Worm (Caenorhabditis elegans) whole organism, L4 larva: ENCODE results near the gene srx-77.

Experiments used
- D1046.2 ChIP-seq: fragments of 200-800 bp; sonication (Bioruptor generic); IDR thresholded peaks from 2 replicates; pipeline ENCODE4 v1.3.6; 2022; ENCODE audit warnings: missing genetic modification characterization, missing compliant biosample characterization
- F10B5.3 ChIP-seq: sonication (generic microtip); optimal IDR thresholded peaks from 2 replicates; lab custom pipeline; 2016; ENCODE audit warnings: mild to moderate bottlenecking, missing genetic modification characterization, missing compliant biosample characterization
- F49E8.2 ChIP-seq: sonication (generic microtip); optimal IDR thresholded peaks from 2 replicates; lab custom pipeline; 2016; ENCODE audit warnings: missing compliant biosample characterization, mild to moderate bottlenecking, missing genetic modification characterization, borderline replicate concordance
- ZK546.5 ChIP-seq, 2 experiments: sonication (generic microtip); optimal IDR thresholded peaks; 2 replicates each; lab custom pipeline; 2017; ENCODE audit warnings: missing biosample characterization in 2 of 2, missing genetic modification characterization in 2 of 2
- aha-1 ChIP-seq: fragments of 150-350 bp; peaks from one replicate; lab custom pipeline; 2014; ENCODE audit warnings: missing biosample characterization, missing genetic modification characterization
- aly-2 ChIP-seq: sonication (generic microtip); optimal IDR thresholded peaks from 2 replicates; lab custom pipeline; 2018; ENCODE audit warnings: missing biosample characterization, missing genetic modification characterization
- attf-4 ChIP-seq: sonication (generic microtip); optimal IDR thresholded peaks from 3 replicates; lab custom pipeline; 2017; ENCODE audit warnings: missing biosample characterization, missing genetic modification characterization
- ceh-62 ChIP-seq: sonication (generic microtip); optimal IDR thresholded peaks from 2 replicates; lab custom pipeline; 2017; ENCODE audit warnings: missing biosample characterization, missing genetic modification characterization
- ceh-82 ChIP-seq: sonication (generic microtip); optimal IDR thresholded peaks from 2 replicates; lab custom pipeline; 2017; ENCODE audit warnings: missing biosample characterization, missing genetic modification characterization
- cey-2 ChIP-seq: sonication (generic microtip); optimal IDR thresholded peaks from 3 replicates; lab custom pipeline; 2017; ENCODE audit warnings: missing genetic modification characterization, mild to moderate bottlenecking, missing compliant biosample characterization, antibody characterized with exemption, borderline replicate concordance; ENCODE audit not compliant: insufficient read depth
- daf-8 ChIP-seq: fragments of 200-800 bp; sonication (Bioruptor generic); IDR thresholded peaks from 2 replicates; pipeline ENCODE4 v1.3.6; 2022; ENCODE audit warnings: missing genetic modification characterization, missing compliant biosample characterization
- dmd-6 ChIP-seq: fragments of 200-800 bp; sonication (Bioruptor generic); IDR thresholded peaks from 2 replicates; pipeline ENCODE4 v1.3.6; 2022; ENCODE audit warnings: missing genetic modification reagents, missing genetic modification characterization, missing compliant biosample characterization
- fos-1 ChIP-seq: fragments of 150-350 bp; optimal IDR thresholded peaks from 2 replicates; lab custom pipeline; 2014; ENCODE audit warnings: missing biosample characterization, missing genetic modification characterization
- gei-8 ChIP-seq: fragments of 200-800 bp; sonication (Bioruptor generic); optimal IDR thresholded peaks from 2 replicates; lab custom pipeline; 2018; ENCODE audit warnings: mild to moderate bottlenecking, missing genetic modification characterization, missing compliant biosample characterization
- hlh-30 ChIP-seq: sonication (generic microtip); optimal IDR thresholded peaks from 2 replicates; lab custom pipeline; 2017; ENCODE audit warnings: antibody characterized with exemption, mild to moderate bottlenecking, missing genetic modification characterization, missing compliant biosample characterization; ENCODE audit not compliant: insufficient read depth
- hmg-1.1 ChIP-seq: fragments of 200-800 bp; sonication (Bioruptor generic); IDR thresholded peaks from 2 replicates; pipeline ENCODE4 v1.3.6; 2022; ENCODE audit warnings: missing genetic modification reagents, missing genetic modification characterization, missing compliant biosample characterization
- jun-1 ChIP-seq: fragments of 150-350 bp; optimal IDR thresholded peaks from 2 replicates; lab custom pipeline; 2014; ENCODE audit warnings: missing biosample characterization, missing genetic modification reagents, missing genetic modification characterization
- lin-13 ChIP-seq: fragments of 150-350 bp; optimal IDR thresholded peaks from 2 replicates; lab custom pipeline; 2014; ENCODE audit warnings: missing biosample characterization, missing genetic modification reagents, missing genetic modification characterization
- lir-3 ChIP-seq: sonication (generic microtip); optimal IDR thresholded peaks from 2 replicates; lab custom pipeline; 2016; ENCODE audit warnings: mild to moderate bottlenecking, missing genetic modification characterization, missing compliant biosample characterization
- madf-9 ChIP-seq: fragments of 200-800 bp; sonication (Bioruptor generic); conservative IDR thresholded peaks from 2 replicates; pipeline ENCODE4 v1.3.6; 2022; ENCODE audit warnings: missing genetic modification reagents, missing genetic modification characterization, missing compliant biosample characterization
- nhr-111 ChIP-seq: fragments of 200-800 bp; sonication (Bioruptor generic); optimal IDR thresholded peaks from 2 replicates; lab custom pipeline; 2018; ENCODE audit warnings: mild to moderate bottlenecking, missing genetic modification characterization, missing compliant biosample characterization
- nhr-25 ChIP-seq: sonication (generic microtip); optimal IDR thresholded peaks from 2 replicates; lab custom pipeline; 2017; ENCODE audit warnings: missing genetic modification characterization, mild to moderate bottlenecking, missing compliant biosample characterization, antibody characterized with exemption, moderate library complexity, borderline replicate concordance; ENCODE audit not compliant: insufficient read depth
- nhr-76 ChIP-seq: fragments of 150-350 bp; optimal IDR thresholded peaks from 2 replicates; lab custom pipeline; 2014; ENCODE audit warnings: missing biosample characterization, missing genetic modification characterization
- pha-4 ChIP-seq, 2 experiments: fragments of 150-350 bp in 1 of 2; fragments of 200-800 bp in 1 of 2; sonication (Bioruptor generic) in 1 of 2; IDR thresholded peaks in 1 of 2; optimal IDR thresholded peaks in 1 of 2; 2 replicates each; pipeline versions ENCODE4 v1.3.6 to Lab custom; 2014 to 2022; ENCODE audit warnings: missing genetic modification characterization in 2 of 2, missing genetic modification reagents in 2 of 2, missing biosample characterization in 1 of 2, missing compliant biosample characterization in 1 of 2
- php-3 ChIP-seq: fragments of 200-800 bp; sonication (Bioruptor generic); IDR thresholded peaks from 2 replicates; pipeline ENCODE4 v1.3.6; 2022; ENCODE audit warnings: missing genetic modification reagents, missing genetic modification characterization, missing compliant biosample characterization
- saeg-2 ChIP-seq: fragments of 200-800 bp; sonication (Bioruptor generic); IDR thresholded peaks from 2 replicates; pipeline ENCODE4 v1.3.6; 2022; ENCODE audit warnings: missing genetic modification reagents, missing genetic modification characterization, missing compliant biosample characterization
- skn-1 ChIP-seq: fragments of 150-350 bp; optimal IDR thresholded peaks from 2 replicates; lab custom pipeline; 2014; ENCODE audit warnings: missing biosample characterization, missing genetic modification characterization
- snpc-1.2 ChIP-seq: fragments of 200-800 bp; sonication (Bioruptor generic); IDR thresholded peaks from 2 replicates; pipeline ENCODE4 v1.3.6; 2022; ENCODE audit warnings: missing genetic modification reagents, missing genetic modification characterization, missing compliant biosample characterization
- snpc-4 ChIP-seq: fragments of 150-350 bp; optimal IDR thresholded peaks from 2 replicates; lab custom pipeline; 2014; ENCODE audit warnings: missing biosample characterization, missing genetic modification characterization
- tag-97 ChIP-seq: fragments of 200-800 bp; sonication (Bioruptor generic); IDR thresholded peaks from 2 replicates; pipeline ENCODE4 v1.3.6; 2022; ENCODE audit warnings: missing genetic modification characterization, missing compliant biosample characterization
- tra-1 ChIP-seq: fragments of 200-800 bp; sonication (Bioruptor generic); IDR thresholded peaks from 2 replicates; pipeline ENCODE4 v1.3.6; 2022; ENCODE audit warnings: missing genetic modification reagents, missing genetic modification characterization, missing compliant biosample characterization
- unc-62 ChIP-seq, 3 experiments: fragments of 150-350 bp in 1 of 3; sonication (generic microtip); optimal IDR thresholded peaks in 2 of 3; peaks in 1 of 3; 1 replicate in 1 of 3; 2 replicates in 2 of 3; lab custom pipeline; 2014 to 2017; ENCODE audit warnings: missing biosample characterization in 3 of 3, missing genetic modification characterization in 3 of 3, missing genetic modification reagents in 3 of 3, missing genotype in 1 of 3
- vab-7 ChIP-seq: fragments of 200-800 bp; sonication (Bioruptor generic); IDR thresholded peaks from 2 replicates; pipeline ENCODE4 v1.3.6; 2022; ENCODE audit warnings: missing genetic modification reagents, missing genetic modification characterization, missing compliant biosample characterization
- zip-2 ChIP-seq: fragments of 150-350 bp; optimal IDR thresholded peaks from 2 replicates; lab custom pipeline; 2014; ENCODE audit warnings: missing biosample characterization, missing genetic modification characterization
- ztf-11 ChIP-seq: fragments of 150-350 bp; optimal IDR thresholded peaks from 2 replicates; lab custom pipeline; 2014; ENCODE audit warnings: missing biosample characterization, missing genetic modification characterization

The srx-77 gene

ce11 chrV:4668636-4669035 is at the start of gene srx-77:
Gene srx-77, minus strand, starts transcription at chrV:4668736.
- TF ChIP-seq aha-1 (no peak), pha-4 (GFP tag; IDR thresholded peaks at IDR 0.05; lab: Robert Waterston, UW) (no peak), pha-4 (tag; optimal IDR thresholded peaks at IDR 0.05; lab: Kevin White, UChicago) (no peak)

- no peak for TF ChIP-seq ZK546.5 (tag; optimal IDR thresholded peaks at IDR 0.05; lab: Kevin White, UChicago)
- no peak for TF ChIP-seq nhr-76
- no peak for TF ChIP-seq saeg-2 (GFP tag; lab: Robert Waterston, UW)
- no peak for TF ChIP-seq php-3 (GFP tag; lab: Robert Waterston, UW)
- no peak for TF ChIP-seq cey-2 (tag; lab: Kevin White, UChicago)
- TF ChIP-seq F49E8.2 = no peak
- TF ChIP-seq ceh-62 (tag; lab: Kevin White, UChicago) = no peak
- no peak for TF ChIP-seq D1046.2 (GFP tag; lab: Robert Waterston, UW)
- no peak for TF ChIP-seq unc-62 (GFP tag; optimal IDR thresholded peaks at IDR 0.05 in 1 of 2; lab: Kevin White, UChicago)
- no peak for TF ChIP-seq unc-62 (tag; optimal IDR thresholded peaks at IDR 0.05; lab: Kevin White, UChicago)
- no peak for TF ChIP-seq ztf-11 (tag; lab: Kevin White, UChicago)
- no peak for TF ChIP-seq nhr-25
- TF ChIP-seq zip-2 = no peak
- TF ChIP-seq daf-8 (GFP tag; lab: Robert Waterston, UW) = no peak
- no peak for TF ChIP-seq dmd-6 (GFP tag; lab: Robert Waterston, UW)
- TF ChIP-seq vab-7 = no peak
- TF ChIP-seq snpc-4 = no peak
- no peak for TF ChIP-seq hmg-1.1 (GFP tag; lab: Robert Waterston, UW)
- no peak for TF ChIP-seq ceh-82 (tag; lab: Kevin White, UChicago)
Measured at ce11 chrV:4710464-4710863, 41.9 kb upstream of the srx-77 start, which contains the start of gene oac-24. Gene oac-24, plus strand, starts transcription at chrV:4710764.

- TF ChIP-seq hlh-30 (tag; lab: Kevin White, UChicago) = no peak
- no peak for TF ChIP-seq skn-1 (tag; lab: Kevin White, UChicago)
- no peak for TF ChIP-seq F49E8.2
- TF ChIP-seq ztf-11 (tag; lab: Kevin White, UChicago) = no peak
- no peak for TF ChIP-seq unc-62 (GFP tag; optimal IDR thresholded peaks at IDR 0.05 in 1 of 2; lab: Kevin White, UChicago)
- TF ChIP-seq unc-62 (tag; optimal IDR thresholded peaks at IDR 0.05; lab: Kevin White, UChicago) = no peak
- no peak for TF ChIP-seq gei-8 (GFP tag; lab: Kevin White, UChicago)
- no peak for TF ChIP-seq madf-9 (GFP tag; lab: Robert Waterston, UW)
Measured at ce11 chrV:4707646-4708045, 39.1 kb upstream of the srx-77 start.

ce11 chrV:4700189-4700588 is 31.7 kb upstream of the srx-77 start, which contains the start of gene ZC266.1:
Gene ZC266.1, minus strand, starts transcription at chrV:4700289.
- TF ChIP-seq aly-2 (tag; lab: Kevin White, UChicago) = no peak
- TF ChIP-seq nhr-111 (GFP tag; lab: Kevin White, UChicago) = no peak
- no peak for TF ChIP-seq lir-3
- TF ChIP-seq attf-4 = no peak
- no peak for TF ChIP-seq tra-1 (GFP tag; lab: Robert Waterston, UW)
- no peak for TF ChIP-seq F10B5.3 (tag; lab: Kevin White, UChicago)
- TF ChIP-seq tag-97 (GFP tag; lab: Robert Waterston, UW) = no peak
- no peak for TF ChIP-seq jun-1 (tag; lab: Kevin White, UChicago)
- TF ChIP-seq gei-8 (GFP tag; lab: Kevin White, UChicago) = no peak
- TF ChIP-seq snpc-1.2 (GFP tag; lab: Robert Waterston, UW) = no peak
- no peak for TF ChIP-seq lin-13 (GFP tag; lab: Kevin White, UChicago)
- TF ChIP-seq fos-1 (tag; lab: Kevin White, UChicago) = no peak
- no peak for TF ChIP-seq hmg-1.1 (GFP tag; lab: Robert Waterston, UW)
